In the genomic region with DNA sequence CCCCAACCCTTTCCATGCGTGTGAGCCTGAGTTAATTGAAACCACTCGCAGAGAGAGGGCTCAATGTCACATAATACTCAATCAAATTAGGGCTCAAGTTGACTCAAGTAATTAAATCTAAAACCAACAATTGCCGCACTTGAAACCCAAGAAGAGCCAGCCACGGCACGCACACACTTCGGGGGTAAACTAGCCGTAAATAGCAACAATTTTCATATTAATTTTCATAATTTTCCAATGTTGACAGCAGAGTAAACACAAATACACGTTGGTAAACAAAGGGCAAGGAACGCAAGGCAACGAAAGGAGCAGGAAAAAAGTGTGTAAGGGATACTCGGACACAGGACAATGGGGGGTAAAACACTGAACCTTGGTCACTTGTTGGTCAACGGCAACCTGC, we compare ENCODE assay signal across 2 fruit fly cellular contexts.
A peak's percentile ranks its signal among the peaks of the same experiment; 100 is the strongest.
TF ChIP-seq lines count a peak whose summit lies in the region.

No protein-coding gene starts in this region.

- TF ChIP-seq CTCF in whole organism, embryonic (GFP tag; optimal IDR thresholded peaks at IDR 0.05; lab: Kevin White, UChicago) = no peak

TF ChIP-seq in whole organism, embryonic, 481 proteins besides CTCF, POLR2A, EP300 and RAD21 (continues in another document):
- TF ChIP-seq dati (GFP tag; IDR thresholded peaks at IDR 0.05; lab: Robert Waterston, UW) (no peak), CG18599 (GFP tag; optimal IDR thresholded peaks at IDR 0.05; lab: Kevin White, UChicago) (peak; percentile 63), Fer1 (GFP tag; optimal IDR thresholded peaks at IDR 0.05; lab: Kevin White, UChicago) (peak; percentile 76), zen (tag; optimal IDR thresholded peaks at IDR 0.05; lab: Kevin White, UChicago) (peak; percentile 61), CG14710 (tag; optimal IDR thresholded peaks at IDR 0.05; lab: Kevin White, UChicago) (peak; percentile 63), CG8290 (GFP tag; optimal IDR thresholded peaks at IDR 0.05; lab: Kevin White, UChicago) (no peak), CG8290 (tag; optimal IDR thresholded peaks at IDR 0.05; lab: Kevin White, UChicago) (peak; percentile 37 to 80), CG2712 (tag; optimal IDR thresholded peaks at IDR 0.05; lab: Kevin White, UChicago) (peak; percentile 34), CrebB (tag; optimal IDR thresholded peaks at IDR 0.05; lab: Kevin White, UChicago) (peak; percentile 3), CG2199 (GFP tag; IDR thresholded peaks at IDR 0.05; lab: Robert Waterston, UW) (no peak), lilli (GFP tag; optimal IDR thresholded peaks at IDR 0.05; lab: Kevin White, UChicago) (no peak), Neu2 (GFP tag; optimal IDR thresholded peaks at IDR 0.05; lab: Kevin White, UChicago; ENCODE audit: borderline replicate concordance) (peak; percentile 49), crc (GFP tag; optimal IDR thresholded peaks at IDR 0.05; lab: Kevin White, UChicago) (no peak), abd-A (tag; optimal IDR thresholded peaks at IDR 0.05; lab: Kevin White, UChicago) (no peak), Xrp1 (GFP tag; IDR thresholded peaks at IDR 0.05; lab: Robert Waterston, UW) (peak; percentile 65), CG13424 (tag; optimal IDR thresholded peaks at IDR 0.05; lab: Kevin White, UChicago) (peak; percentile 11), insv (GFP tag; optimal IDR thresholded peaks at IDR 0.05; lab: Kevin White, UChicago) (peak in 1 of 2 experiments; percentile 37), vfl (GFP tag; optimal IDR thresholded peaks at IDR 0.05; lab: Kevin White, UChicago) (no peak), Ravus (GFP tag; IDR thresholded peaks at IDR 0.05; lab: Robert Waterston, UW) (no peak), CG31441 (GFP tag; IDR thresholded peaks at IDR 0.05; lab: Robert Waterston, UW) (peak; percentile 25; the same call in 1 of the 2 replicates), CG7839 (tag; optimal IDR thresholded peaks at IDR 0.05; lab: Kevin White, UChicago) (no peak), CG7745 (tag; optimal IDR thresholded peaks at IDR 0.05; lab: Kevin White, UChicago) (peak; percentile 90), Side (GFP tag; optimal IDR thresholded peaks at IDR 0.05; lab: Kevin White, UChicago) (peak; percentile 21), Usf (GFP tag; optimal IDR thresholded peaks at IDR 0.05; lab: Kevin White, UChicago) (no peak), Nf-YB (GFP tag; optimal IDR thresholded peaks at IDR 0.05; lab: Kevin White, UChicago) (peak; percentile 24), dmrt11E (tag; optimal IDR thresholded peaks at IDR 0.05; lab: Kevin White, UChicago) (peak; percentile 66), CG7556 (GFP tag; optimal IDR thresholded peaks at IDR 0.05; lab: Kevin White, UChicago) (peak; percentile 56), CG15011 (GFP tag; optimal IDR thresholded peaks at IDR 0.05; lab: Kevin White, UChicago) (peak; percentile 41), CG2678 (tag; optimal IDR thresholded peaks at IDR 0.05; lab: Kevin White, UChicago) (peak; percentile 40), CG17829 (tag; optimal IDR thresholded peaks at IDR 0.05; lab: Kevin White, UChicago) (peak; percentile 38), YL-1 (GFP tag; optimal IDR thresholded peaks at IDR 0.05; lab: Kevin White, UChicago) (peak; percentile 22), gsb-n (tag; optimal IDR thresholded peaks at IDR 0.05; lab: Kevin White, UChicago) (peak; percentile 37), CG12104 (GFP tag; optimal IDR thresholded peaks at IDR 0.05; lab: Kevin White, UChicago) (peak; percentile 13), H2.0 (GFP tag; IDR thresholded peaks at IDR 0.05; lab: Robert Waterston, UW) (no peak), CG17359 (tag; optimal IDR thresholded peaks at IDR 0.05; lab: Kevin White, UChicago) (peak; percentile 28), Spps (tag; optimal IDR thresholded peaks at IDR 0.05; lab: Kevin White, UChicago) (peak; percentile 67), zfh1 (GFP tag; IDR thresholded peaks at IDR 0.05; lab: Robert Waterston, UW) (peak; percentile 47; the same call in 1 of the 3 replicates), Stat92E (GFP tag; optimal IDR thresholded peaks at IDR 0.05; lab: Kevin White, UChicago) (no peak), Nf-YA (GFP tag; IDR thresholded peaks at IDR 0.05; lab: Robert Waterston, UW) (no peak), CG3407 (GFP tag; optimal IDR thresholded peaks at IDR 0.05; lab: Kevin White, UChicago) (peak; percentile 57), Med (GFP tag; lab: Kevin White, UChicago) (peak; percentile 86), Hey (tag; optimal IDR thresholded peaks at IDR 0.05; lab: Kevin White, UChicago) (peak; percentile 2), CG6683 (GFP tag; optimal IDR thresholded peaks at IDR 0.05; lab: Kevin White, UChicago) (peak; percentile 47)

TF ChIP-seq in whole organism, prepupa, 60 proteins besides CTCF, POLR2A, EP300 and RAD21:
- TF ChIP-seq net (GFP tag; optimal IDR thresholded peaks at IDR 0.05; lab: Kevin White, UChicago) (no peak), fkh (GFP tag; optimal IDR thresholded peaks at IDR 0.05; lab: Kevin White, UChicago) (peak; percentile 78)
